Worm (Caenorhabditis elegans): ENCODE results near the gene F27D9.2.

F27D9.2 gene

DNA sequence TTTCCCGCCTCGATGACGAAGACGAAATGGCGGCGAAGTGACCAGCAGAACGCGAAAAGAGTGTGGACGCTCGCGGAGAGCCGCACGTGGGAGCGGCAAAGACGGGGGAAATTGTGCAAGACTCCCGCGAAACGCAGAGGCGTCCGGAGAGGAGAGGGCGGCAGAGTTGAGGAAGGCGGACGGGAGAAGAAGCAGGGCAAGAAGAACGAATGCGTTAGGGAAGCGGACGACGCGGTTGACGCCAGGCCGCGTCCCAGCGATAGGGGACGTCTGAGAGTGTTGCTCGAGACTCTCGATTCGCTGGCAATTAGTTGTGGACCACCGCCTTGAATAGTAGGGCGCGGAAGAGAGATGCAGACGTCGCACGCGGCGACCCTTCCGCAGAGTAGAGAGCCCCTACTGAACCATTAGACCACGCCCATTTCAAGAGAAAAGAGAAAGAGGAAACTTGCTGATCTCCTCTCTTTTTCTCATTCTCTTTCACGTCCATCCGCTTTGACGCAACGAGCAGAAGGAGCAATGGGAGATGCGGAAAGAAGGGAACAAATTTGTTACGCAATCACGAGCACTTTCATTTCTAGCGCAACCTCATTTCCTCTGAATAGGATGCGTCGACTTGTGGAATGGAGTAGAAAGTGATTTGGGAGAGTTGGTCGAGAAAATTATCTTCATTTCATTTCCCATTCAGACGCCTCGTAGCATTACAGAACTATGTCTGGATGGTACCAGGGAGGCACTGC, 21.4 kb upstream of the F27D9.2 start (continued):
- no peak for TF ChIP-seq C38D4.7 (GFP tag; optimal IDR thresholded peaks at IDR 0.05)
- TF ChIP-seq gmeb-2 (tag; optimal IDR thresholded peaks at IDR 0.05) = no peak
- TF ChIP-seq zip-5 (tag; optimal IDR thresholded peaks at IDR 0.05) = no peak
- no peak for TF ChIP-seq pax-1 (tag; optimal IDR thresholded peaks at IDR 0.05)
- peak; percentile 64 for TF ChIP-seq ceh-19 (GFP tag; optimal IDR thresholded peaks at IDR 0.05)
- peak; percentile 51 for TF ChIP-seq ceh-14 (tag; optimal IDR thresholded peaks at IDR 0.05)
- 0 out of 2 replicates have a peak, but pooled peaks have one; percentile 15 for TF ChIP-seq unc-3 (GFP tag; conservative IDR thresholded peaks at IDR 0.05)
- TF ChIP-seq unc-3 (tag; optimal IDR thresholded peaks at IDR 0.05) = no peak
- no peak for TF ChIP-seq elt-4 (tag; optimal IDR thresholded peaks at IDR 0.05)
- peak; percentile 17 for TF ChIP-seq hlh-30 (tag; optimal IDR thresholded peaks at IDR 0.05; ENCODE audit: insufficient read depth)
- no peak for TF ChIP-seq T23F11.4 (GFP tag; optimal IDR thresholded peaks at IDR 0.05)
- peak; percentile 10 for TF ChIP-seq dmd-4 (tag; optimal IDR thresholded peaks at IDR 0.05; ENCODE audit: borderline replicate concordance)
- TF ChIP-seq ceh-24 (tag; optimal IDR thresholded peaks at IDR 0.05) = no peak
- peak; percentile 63 for TF ChIP-seq hlh-6 (tag; optimal IDR thresholded peaks at IDR 0.05)
- TF ChIP-seq ceh-6 (GFP tag; optimal IDR thresholded peaks at IDR 0.05) = no peak
- TF ChIP-seq odd-2 (tag; optimal IDR thresholded peaks at IDR 0.05) = no peak

DNA sequence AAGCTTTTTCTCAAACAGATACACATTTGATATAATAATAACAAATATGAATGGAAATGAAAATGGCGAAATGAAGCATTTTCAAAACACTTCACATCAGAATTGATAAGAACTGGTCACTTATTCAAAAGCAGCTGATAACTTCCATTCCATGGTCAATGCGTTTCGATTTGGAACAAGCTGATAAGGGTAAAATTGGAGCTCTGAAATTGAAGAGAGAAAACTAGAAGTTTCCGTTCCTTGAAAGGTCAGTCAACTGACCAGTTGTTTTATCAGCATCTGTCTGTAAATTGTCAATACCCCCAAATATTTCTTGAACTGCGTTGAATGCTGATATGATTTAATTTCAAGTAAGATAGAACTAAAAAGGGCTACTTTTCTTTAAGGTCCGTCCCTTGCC, 20.5 kb upstream of the F27D9.2 start:
- no peak for TF ChIP-seq ahr-1 (tag; optimal IDR thresholded peaks at IDR 0.05)
- peak; percentile 12 for TF ChIP-seq elt-2 (tag; optimal IDR thresholded peaks at IDR 0.05)
- TF ChIP-seq lim-6 (tag; optimal IDR thresholded peaks at IDR 0.05) = no peak

DNA sequence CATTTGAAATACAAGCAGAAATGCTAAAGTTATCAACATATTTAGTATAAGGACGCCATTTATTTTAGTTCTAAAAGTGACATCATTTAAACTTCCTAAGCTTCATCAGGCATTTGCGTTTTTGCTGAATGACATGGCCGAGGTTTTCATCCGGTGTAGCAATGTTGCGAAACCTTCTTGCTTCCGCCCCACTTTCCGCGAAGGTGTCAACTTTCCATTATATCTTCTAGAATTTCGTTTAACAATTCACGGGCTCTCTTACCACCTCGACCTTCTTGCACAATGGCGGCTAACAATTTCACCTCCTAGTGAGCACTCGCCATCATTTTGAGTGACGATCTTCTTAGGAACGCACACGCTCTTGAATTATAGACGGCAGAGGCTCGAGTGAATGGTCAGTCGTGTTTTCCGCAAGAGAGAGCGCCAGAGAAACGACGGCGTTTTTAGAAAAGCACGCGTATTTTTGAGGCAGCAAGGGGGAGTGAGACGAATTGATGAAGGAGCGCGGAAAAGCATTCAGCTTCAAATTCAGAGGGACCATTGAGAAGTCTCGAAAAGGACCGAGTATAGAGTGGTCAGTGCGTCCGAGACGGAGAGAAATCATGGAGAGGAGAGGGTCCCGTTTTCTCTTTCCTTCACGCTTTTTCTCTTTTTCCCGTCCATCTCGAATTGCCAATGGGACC, 18.9 kb upstream of the F27D9.2 start:
- no peak for TF ChIP-seq F13H6.1 (tag; optimal IDR thresholded peaks at IDR 0.05)
- no peak for TF ChIP-seq nhr-11 (tag; optimal IDR thresholded peaks at IDR 0.05)
- no peak for TF ChIP-seq ets-4 (tag; optimal IDR thresholded peaks at IDR 0.05)
- no peak for TF ChIP-seq pax-1 (tag; optimal IDR thresholded peaks at IDR 0.05)
- peak; percentile 4 for TF ChIP-seq ceh-18 (tag; optimal IDR thresholded peaks at IDR 0.05)
- no peak for TF ChIP-seq unc-3 (GFP tag; conservative IDR thresholded peaks at IDR 0.05)
- TF ChIP-seq unc-3 (tag; optimal IDR thresholded peaks at IDR 0.05) = no peak
- TF ChIP-seq unc-55 (GFP tag; optimal IDR thresholded peaks at IDR 0.05) = no peak
- peak; percentile 64 for TF ChIP-seq ceh-31 (tag; optimal IDR thresholded peaks at IDR 0.05)
- no peak for TF ChIP-seq ceh-14 (tag; optimal IDR thresholded peaks at IDR 0.05)
- peak; percentile 87 for TF ChIP-seq ceh-34 (tag; optimal IDR thresholded peaks at IDR 0.05)
- no peak for TF ChIP-seq odd-2 (tag; optimal IDR thresholded peaks at IDR 0.05)
- TF ChIP-seq lim-6 (tag; optimal IDR thresholded peaks at IDR 0.05) = no peak
- TF ChIP-seq ceh-19 (GFP tag; optimal IDR thresholded peaks at IDR 0.05) = peak; percentile 3

DNA sequence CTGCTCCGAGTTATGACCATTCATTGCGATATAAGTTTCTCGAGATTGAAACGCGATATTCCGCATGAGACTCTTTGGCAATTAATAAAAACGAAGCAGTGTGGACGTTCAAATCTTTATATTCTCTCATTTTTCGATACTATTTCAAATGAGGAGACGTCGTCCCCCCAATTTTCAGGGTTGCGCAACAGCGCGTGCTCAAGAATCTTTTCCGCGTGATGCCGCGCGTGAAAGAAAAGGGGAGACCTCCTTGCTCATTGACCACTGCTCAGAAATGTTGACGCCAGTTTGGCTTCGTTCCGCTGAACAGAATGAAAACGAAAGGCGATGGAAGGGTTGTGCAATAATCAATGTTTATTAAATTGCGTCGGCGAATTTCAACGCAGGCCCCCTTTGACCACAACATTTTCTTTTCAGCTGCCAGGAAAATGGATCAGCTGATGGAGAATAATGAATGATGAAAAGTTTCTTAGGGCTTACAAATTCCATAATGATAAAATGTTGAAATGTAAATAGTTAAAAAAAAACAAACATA, 17.3 kb upstream of the F27D9.2 start:
- TF ChIP-seq C38D4.7 (GFP tag; optimal IDR thresholded peaks at IDR 0.05) (no peak), K09A11.1 (tag; optimal IDR thresholded peaks at IDR 0.05; ENCODE audit: insufficient read depth) (no peak), dmd-4 (tag; optimal IDR thresholded peaks at IDR 0.05; ENCODE audit: borderline replicate concordance) (no peak), ceh-30 (tag; optimal IDR thresholded peaks at IDR 0.05) (no peak), ceh-14 (tag; optimal IDR thresholded peaks at IDR 0.05) (peak; percentile 42), ama-1 (optimal IDR thresholded peaks at IDR 0.05) (no peak), hlh-30 (tag; optimal IDR thresholded peaks at IDR 0.05; ENCODE audit: insufficient read depth) (peak; percentile 64), tbx-2 (tag; optimal IDR thresholded peaks at IDR 0.05) (no peak), odd-2 (tag; optimal IDR thresholded peaks at IDR 0.05) (no peak), ceh-31 (tag; optimal IDR thresholded peaks at IDR 0.05) (peak; percentile 30), unc-42 (tag; optimal IDR thresholded peaks at IDR 0.05) (peak; percentile 76)

- TF ChIP-seq ztf-16 (tag; optimal IDR thresholded peaks at IDR 0.05) = no peak
- TF ChIP-seq hlh-8 (tag; optimal IDR thresholded peaks at IDR 0.05) = no peak
- no peak for TF ChIP-seq hlh-6 (tag; optimal IDR thresholded peaks at IDR 0.05)
- TF ChIP-seq ceh-19 (GFP tag; optimal IDR thresholded peaks at IDR 0.05) = no peak
- no peak for TF ChIP-seq C38D4.7 (GFP tag; optimal IDR thresholded peaks at IDR 0.05)
- TF ChIP-seq ceh-6 (GFP tag; optimal IDR thresholded peaks at IDR 0.05) = no peak
- no peak for TF ChIP-seq hlh-15 (tag; optimal IDR thresholded peaks at IDR 0.05)
- no peak for TF ChIP-seq unc-42 (tag; optimal IDR thresholded peaks at IDR 0.05)
- TF ChIP-seq K02D7.2 (tag; optimal IDR thresholded peaks at IDR 0.05) = no peak
- TF ChIP-seq hlh-30 (tag; optimal IDR thresholded peaks at IDR 0.05; ENCODE audit: insufficient read depth) = no peak
These were observed 15.9 kb upstream of the F27D9.2 start, which contains the start of gene F27D9.12 for ce11 chrX:7656875-7657274. TSS of gene F27D9.12 (minus strand) at chrX:7656975.
